Worm (Caenorhabditis elegans) whole organism, young adult: ENCODE data around the gene F40G12.9.

ENCODE experiments used
- B0019.2 ChIP-seq: fragments of 200-800 bp; sonication (Bioruptor generic); conservative IDR thresholded peaks from 2 replicates; pipeline ENCODE4 v1.3.6; 2022; ENCODE audit warnings: missing genetic modification reagents, missing genetic modification characterization, missing compliant biosample characterization
- C17E4.6 ChIP-seq: fragments of 200-800 bp; sonication (Bioruptor generic); IDR thresholded peaks from 2 replicates; pipeline ENCODE4 v1.3.6; 2022; ENCODE audit warnings: missing genetic modification reagents, missing genetic modification characterization, missing compliant biosample characterization
- F55B11.4 ChIP-seq: sonication (generic microtip); optimal IDR thresholded peaks from 2 replicates; lab custom pipeline; 2016; ENCODE audit warnings: missing compliant biosample characterization, missing genetic modification characterization, borderline replicate concordance; ENCODE audit not compliant: insufficient read depth
- Y53F4B.3 ChIP-seq: fragments of 200-800 bp; sonication (Bioruptor generic); IDR thresholded peaks from 2 replicates; pipeline ENCODE4 v1.3.6; 2022; ENCODE audit warnings: missing genetic modification reagents, missing genetic modification characterization, missing compliant biosample characterization
- Y95B8A.8 ChIP-seq: fragments of 200-800 bp; sonication (Bioruptor generic); IDR thresholded peaks from 2 replicates; pipeline ENCODE4 v1.3.6; 2022; ENCODE audit warnings: missing genetic modification reagents, missing genetic modification characterization, missing compliant biosample characterization
- akir-1 ChIP-seq: fragments of 200-800 bp; sonication (Bioruptor generic); optimal IDR thresholded peaks from 2 replicates; lab custom pipeline; 2018; ENCODE audit warnings: mild to moderate bottlenecking, missing genetic modification characterization, moderate library complexity, missing compliant biosample characterization
- ama-1 ChIP-seq, 3 experiments: fragments of 150-350 bp in 1 of 3; sonication (generic microtip) in 2 of 3; optimal IDR thresholded peaks; 2 replicates each; lab custom pipeline; 2014 to 2018; ENCODE audit warnings: missing biosample characterization in 2 of 3, missing genetic modification characterization in 2 of 3, missing genetic modification reagents in 2 of 3
- atf-7 ChIP-seq: sonication (generic microtip); optimal IDR thresholded peaks from 2 replicates; lab custom pipeline; 2017; ENCODE audit warnings: mild to moderate bottlenecking, missing genetic modification characterization, missing compliant biosample characterization
- attf-5 ChIP-seq: fragments of 200-800 bp; sonication (Bioruptor generic); optimal IDR thresholded peaks from 2 replicates; lab custom pipeline; 2018; ENCODE audit warnings: mild to moderate bottlenecking, missing genetic modification characterization, missing compliant biosample characterization
- bed-2 ChIP-seq: fragments of 200-800 bp; sonication (Bioruptor generic); IDR thresholded peaks from 2 replicates; pipeline ENCODE4 v1.3.6; 2022; ENCODE audit warnings: missing genetic modification reagents, missing genetic modification characterization, missing compliant biosample characterization
- chd-7 ChIP-seq: sonication (generic microtip); optimal IDR thresholded peaks from 2 replicates; lab custom pipeline; 2016; ENCODE audit warnings: mild to moderate bottlenecking, missing genetic modification characterization, moderate library complexity, missing compliant biosample characterization
- ekl-4 ChIP-seq: fragments of 200-800 bp; sonication (Bioruptor generic); IDR thresholded peaks from 2 replicates; pipeline ENCODE4 v1.3.6; 2022; ENCODE audit warnings: missing genetic modification reagents, missing genetic modification characterization, missing compliant biosample characterization
- gei-17 ChIP-seq: fragments of 200-800 bp; sonication (Bioruptor generic); optimal IDR thresholded peaks from 2 replicates; lab custom pipeline; 2018; ENCODE audit warnings: mild to moderate bottlenecking, missing genetic modification characterization, missing compliant biosample characterization
- hmg-20 ChIP-seq: fragments of 200-800 bp; sonication (Bioruptor generic); IDR thresholded peaks from 2 replicates; pipeline ENCODE4 v1.3.6; 2022; ENCODE audit warnings: missing genetic modification reagents, missing genetic modification characterization, missing compliant biosample characterization
- lsy-27 ChIP-seq: sonication (generic microtip); optimal IDR thresholded peaks from 2 replicates; lab custom pipeline; 2017; ENCODE audit warnings: missing genetic modification characterization, mild to moderate bottlenecking, missing compliant biosample characterization, antibody characterized with exemption, missing genotype, borderline replicate concordance; ENCODE audit not compliant: insufficient read depth
- mes-4 ChIP-seq: sonication (generic microtip); optimal IDR thresholded peaks from 2 replicates; lab custom pipeline; 2016; ENCODE audit warnings: missing genotype, missing genetic modification characterization, missing compliant biosample characterization
- nfya-2 ChIP-seq: fragments of 200-800 bp; sonication (Bioruptor generic); IDR thresholded peaks from 2 replicates; pipeline ENCODE4 v1.3.6; 2022; ENCODE audit warnings: missing genetic modification reagents, missing genetic modification characterization, missing compliant biosample characterization
- nhr-27 ChIP-seq: fragments of 200-800 bp; sonication (Bioruptor generic); optimal IDR thresholded peaks from 2 replicates; lab custom pipeline; 2018; ENCODE audit warnings: mild to moderate bottlenecking, missing genetic modification characterization, moderate library complexity, missing compliant biosample characterization
- nhr-80 ChIP-seq: sonication (generic microtip); optimal IDR thresholded peaks from 2 replicates; lab custom pipeline; 2016; ENCODE audit warnings: missing genetic modification characterization, missing compliant biosample characterization
- pbrm-1 ChIP-seq: fragments of 200-800 bp; sonication (Bioruptor generic); IDR thresholded peaks from 2 replicates; pipeline ENCODE4 v1.3.6; 2022; ENCODE audit warnings: missing genetic modification reagents, missing genetic modification characterization, missing compliant biosample characterization
- rcor-1 ChIP-seq: fragments of 200-800 bp; sonication (Bioruptor generic); IDR thresholded peaks from 2 replicates; pipeline ENCODE4 v1.3.6; 2022; ENCODE audit warnings: missing genetic modification reagents, missing genetic modification characterization, missing compliant biosample characterization
- rec-8 ChIP-seq, 2 experiments: sonication (generic microtip); optimal IDR thresholded peaks; 2 replicates each; lab custom pipeline; 2016; ENCODE audit warnings: mild to moderate bottlenecking in 2 of 2, missing genetic modification characterization in 2 of 2, missing genetic modification reagents in 2 of 2, missing genotype in 2 of 2, missing biosample characterization in 1 of 2, missing compliant biosample characterization in 1 of 2, moderate library complexity in 1 of 2
- tbx-9 ChIP-seq: sonication (generic microtip); optimal IDR thresholded peaks from 2 replicates; lab custom pipeline; 2016; ENCODE audit warnings: borderline replicate concordance, missing genetic modification characterization, inconsistent platforms, missing compliant biosample characterization
- unc-130 ChIP-seq: sonication (generic microtip); optimal IDR thresholded peaks from 2 replicates; lab custom pipeline; 2016; ENCODE audit warnings: missing genetic modification reagents, missing genetic modification characterization, missing compliant biosample characterization
- xnd-1 ChIP-seq: sonication (generic microtip); optimal IDR thresholded peaks from 2 replicates; lab custom pipeline; 2016; ENCODE audit warnings: missing genotype, missing genetic modification reagents, missing genetic modification characterization, missing compliant biosample characterization
- ztf-25 ChIP-seq: fragments of 200-800 bp; sonication (Bioruptor generic); IDR thresholded peaks from 2 replicates; pipeline ENCODE4 v1.3.6; 2022; ENCODE audit warnings: missing genetic modification reagents, missing genetic modification characterization, missing compliant biosample characterization
- ztf-28 ChIP-seq: fragments of 200-800 bp; sonication (Bioruptor generic); IDR thresholded peaks from 2 replicates; pipeline ENCODE4 v1.3.6; 2022; ENCODE audit warnings: missing genetic modification reagents, missing genetic modification characterization, missing compliant biosample characterization
- ztf-6 ChIP-seq: fragments of 200-800 bp; sonication (Bioruptor generic); IDR thresholded peaks from 2 replicates; pipeline ENCODE4 v1.3.6; 2022; ENCODE audit warnings: missing genetic modification reagents, missing genetic modification characterization, missing compliant biosample characterization

Gene F40G12.9

ce11 chrV:14328806-14329205, 46.3 kb downstream of the F40G12.9 start, which contains the start of gene pepm-1:
pepm-1 (plus strand) TSS chrV:14329106.
- TF ChIP-seq rec-8 (tag; optimal IDR thresholded peaks at IDR 0.05; lab: Kevin White, UChicago) (no peak), rcor-1 (GFP tag; lab: Robert Waterston, UW) (no peak), xnd-1 (no peak), akir-1 (GFP tag; lab: Kevin White, UChicago) (no peak), chd-7 (tag; lab: Kevin White, UChicago) (no peak), unc-130 (no peak), F55B11.4 (no peak), ztf-6 (no peak), ekl-4 (GFP tag; lab: Robert Waterston, UW) (no peak), pbrm-1 (GFP tag; lab: Robert Waterston, UW) (no peak), B0019.2 (GFP tag; lab: Robert Waterston, UW) (no peak), attf-5 (GFP tag; lab: Kevin White, UChicago) (no peak), ztf-28 (GFP tag; lab: Robert Waterston, UW) (no peak), lsy-27 (tag; lab: Kevin White, UChicago) (no peak), ama-1 (optimal IDR thresholded peaks at IDR 0.05; lab: Kevin White, UChicago) (no peak), ama-1 (GFP tag; optimal IDR thresholded peaks at IDR 0.05; lab: Kevin White, UChicago) (no peak), bed-2 (no peak), mes-4 (tag; lab: Kevin White, UChicago) (no peak)
- TF ChIP-seq, all 124 proteins: peak for 0

DNA sequence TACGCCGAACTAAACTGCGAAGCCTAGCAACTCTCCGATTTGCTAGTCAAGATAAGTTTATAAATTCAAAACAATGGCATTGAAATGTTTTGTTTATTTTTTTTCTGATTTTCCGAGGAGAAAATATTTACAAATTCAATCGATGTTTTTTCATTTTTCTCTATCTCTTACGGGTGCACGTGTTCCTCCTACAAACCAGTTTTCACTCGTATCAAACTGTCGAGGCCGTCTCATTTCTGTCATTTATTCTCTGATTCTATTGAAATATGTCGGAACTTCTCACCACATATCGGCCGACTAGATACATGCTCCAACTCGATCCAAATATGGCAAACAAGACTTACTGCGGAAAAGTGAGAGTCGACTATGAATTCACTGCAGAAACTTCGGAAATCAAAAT, 49.0 kb downstream of the F40G12.9 start, which contains the start of gene F47B8.8:
Gene F47B8.8 (plus strand): TSS at position 257 of the 400 bp plus-strand sequence.
- TF ChIP-seq hmg-20 (no peak), ztf-28 (GFP tag; lab: Robert Waterston, UW) (no peak), nhr-27 (no peak), ztf-25 (GFP tag; lab: Robert Waterston, UW) (no peak), lsy-27 (tag; lab: Kevin White, UChicago) (no peak), tbx-9 (no peak), Y53F4B.3 (GFP tag; lab: Robert Waterston, UW) (no peak), atf-7 (no peak), Y95B8A.8 (GFP tag; lab: Robert Waterston, UW) (no peak), nfya-2 (GFP tag; lab: Robert Waterston, UW) (no peak), gei-17 (GFP tag; lab: Kevin White, UChicago) (no peak), C17E4.6 (GFP tag; lab: Robert Waterston, UW) (no peak), nhr-80 (no peak)
